Fruit fly (Drosophila melanogaster) whole organism, prepupa: ENCODE data around the gene CG14717.

ENCODE experiments used
- CG11762 ChIP-seq: fragments of 200-800 bp; sonication (Bioruptor generic); optimal IDR thresholded peaks from 3 replicates; lab custom pipeline; 2016; ENCODE audit warnings: missing biosample characterization, missing genetic modification characterization; ENCODE audit not compliant: insufficient read depth
- CG6854 ChIP-seq: fragments of 200-800 bp; sonication (Bioruptor generic); optimal IDR thresholded peaks from 2 replicates; lab custom pipeline; 2017; ENCODE audit warnings: missing biosample characterization, mild to moderate bottlenecking, missing genetic modification characterization
- CG8119 ChIP-seq: fragments of 200-800 bp; sonication (Bioruptor generic); IDR thresholded peaks from 3 replicates; pipeline ENCODE4 v1.3.6; 2022; ENCODE audit warnings: missing biosample characterization, missing genetic modification characterization
- Ets21C ChIP-seq: fragments of 200-800 bp; sonication (Bioruptor generic); optimal IDR thresholded peaks from 3 replicates; lab custom pipeline; 2016; ENCODE audit warnings: missing biosample characterization, missing genetic modification characterization
- Hr39 ChIP-seq: fragments of 200-800 bp; sonication (Bioruptor generic); optimal IDR thresholded peaks from 2 replicates; lab custom pipeline; 2016; ENCODE audit warnings: missing biosample characterization, missing genetic modification characterization
- Lpt ChIP-seq: fragments of 200-800 bp; sonication (Bioruptor generic); optimal IDR thresholded peaks from 3 replicates; lab custom pipeline; 2016; ENCODE audit warnings: missing biosample characterization, missing genetic modification characterization
- Sox102F ChIP-seq: fragments of 200-800 bp; sonication (Bioruptor generic); optimal IDR thresholded peaks from 2 replicates; lab custom pipeline; 2016; ENCODE audit warnings: missing biosample characterization, mild to moderate bottlenecking, missing genetic modification characterization
- cyc ChIP-seq: fragments of 200-800 bp; sonication (Bioruptor generic); optimal IDR thresholded peaks from 3 replicates; lab custom pipeline; 2016; ENCODE audit warnings: missing biosample characterization, missing genetic modification characterization
- dac ChIP-seq: fragments of 200-800 bp; sonication (Bioruptor generic); optimal IDR thresholded peaks from 2 replicates; lab custom pipeline; 2017; ENCODE audit warnings: missing biosample characterization, mild to moderate bottlenecking, missing genetic modification characterization
- dsx ChIP-seq: fragments of 200-800 bp; optimal IDR thresholded peaks from 3 replicates; lab custom pipeline; 2019; ENCODE audit warnings: missing biosample characterization, mild to moderate bottlenecking, missing genetic modification characterization, moderate library complexity; ENCODE audit not compliant: poor library complexity, severe bottlenecking
- net ChIP-seq: fragments of 200-800 bp; sonication (Bioruptor generic); optimal IDR thresholded peaks from 3 replicates; lab custom pipeline; 2016; ENCODE audit warnings: missing biosample characterization, missing genetic modification characterization
- pdm3 ChIP-seq: fragments of 200-800 bp; sonication (Bioruptor generic); optimal IDR thresholded peaks from 3 replicates; lab custom pipeline; 2016; ENCODE audit warnings: missing biosample characterization, missing genetic modification characterization
- salr ChIP-seq, 2 experiments: fragments of 200-800 bp; sonication (Bioruptor generic); optimal IDR thresholded peaks; 3 replicates each; lab custom pipeline; 2016 to 2018; ENCODE audit warnings: missing biosample characterization in 2 of 2, missing genetic modification characterization in 2 of 2, mild to moderate bottlenecking in 1 of 2

DNA sequence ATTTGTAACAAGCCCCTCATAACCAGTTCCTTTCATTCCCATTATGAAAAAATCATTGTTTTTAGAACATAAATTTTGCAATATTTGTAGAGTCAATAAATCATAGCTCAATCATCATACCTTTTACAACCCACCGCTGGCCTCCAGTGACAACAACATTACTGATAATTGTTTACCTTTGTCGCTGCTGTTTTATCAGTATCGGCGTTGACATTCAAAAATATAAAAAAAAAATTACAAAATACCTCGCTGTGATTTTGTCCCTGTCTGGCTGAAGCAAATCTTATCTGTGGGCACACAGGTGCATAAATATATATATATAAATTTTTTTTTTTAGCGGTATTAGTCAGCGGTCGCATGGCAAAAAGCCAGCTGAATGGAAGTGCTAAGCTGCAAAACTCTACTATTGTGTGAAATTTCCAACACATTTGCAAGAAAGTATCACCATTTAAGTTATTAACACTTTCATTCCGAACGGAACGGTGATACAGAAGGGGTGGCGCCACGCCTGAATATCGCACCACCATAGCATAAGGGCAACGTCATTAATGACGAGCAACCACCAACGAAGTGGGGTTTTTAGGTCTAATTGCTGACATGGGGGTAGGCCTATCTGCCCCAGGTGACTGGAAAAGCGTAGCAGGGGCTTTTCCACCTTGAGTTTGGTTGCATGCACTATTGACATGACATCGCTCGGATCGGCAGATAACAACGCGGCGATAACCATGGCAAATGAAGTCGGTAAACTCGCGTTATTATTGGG is 30.2 kb upstream of the CG14717 start:
- TF ChIP-seq cyc (GFP tag; lab: Kevin White, UChicago): no peak
- no peak for TF ChIP-seq pdm3
- no peak for TF ChIP-seq dsx (GFP tag; lab: Kevin White, UChicago)
- no peak for TF ChIP-seq CG11762 (GFP tag; lab: Kevin White, UChicago)
- no peak for TF ChIP-seq CG8119
- no peak for TF ChIP-seq salr (GFP tag; optimal IDR thresholded peaks at IDR 0.05; lab: Kevin White, UChicago)
- no peak for TF ChIP-seq Hr39 (GFP tag; lab: Kevin White, UChicago)
- no peak for TF ChIP-seq dac (GFP tag; lab: Kevin White, UChicago)
- TF ChIP-seq net (GFP tag; lab: Kevin White, UChicago): no peak
- TF ChIP-seq CG6854: no peak
- no peak for TF ChIP-seq Sox102F (GFP tag; lab: Kevin White, UChicago)
- TF ChIP-seq Lpt (GFP tag; lab: Kevin White, UChicago): no peak
- no peak for TF ChIP-seq Ets21C (GFP tag; lab: Kevin White, UChicago)
